Fruit fly (Drosophila melanogaster): Measurements from ENCODE around the gene CG4362.

CG4362 gene

dm6 chr3R:20263793-20264483 is 43.4 kb downstream of the CG4362 start (continued):
- peak; percentile 11 for TF ChIP-seq bigmax (GFP tag; optimal IDR thresholded peaks at IDR 0.05)
- TF ChIP-seq chn (GFP tag; optimal IDR thresholded peaks at IDR 0.05): no peak
- TF ChIP-seq row (GFP tag; IDR thresholded peaks at IDR 0.05): no peak
- no peak for TF ChIP-seq otp (GFP tag; IDR thresholded peaks at IDR 0.05)
- TF ChIP-seq B-H1 (GFP tag; IDR thresholded peaks at IDR 0.05): no peak
- TF ChIP-seq sug (tag; optimal IDR thresholded peaks at IDR 0.05): peak; percentile 23
- TF ChIP-seq tap (tag; optimal IDR thresholded peaks at IDR 0.05): peak; percentile 17
- no peak for TF ChIP-seq gcm2 (GFP tag; optimal IDR thresholded peaks at IDR 0.05)
- TF ChIP-seq MTF-1 (GFP tag; optimal IDR thresholded peaks at IDR 0.05; ENCODE audit: borderline replicate concordance): peak; percentile 68
- no peak for TF ChIP-seq CG18764 (GFP tag; optimal IDR thresholded peaks at IDR 0.05)
- no peak for TF ChIP-seq prd (optimal IDR thresholded peaks at IDR 0.05)
- TF ChIP-seq prd (GFP tag; IDR thresholded peaks at IDR 0.05): no peak
- TF ChIP-seq Hsf (GFP tag; optimal IDR thresholded peaks at IDR 0.05): no peak
- TF ChIP-seq Side (GFP tag; optimal IDR thresholded peaks at IDR 0.05): peak; percentile 19
- TF ChIP-seq slou (GFP tag; optimal IDR thresholded peaks at IDR 0.05): no peak
- TF ChIP-seq eyg (GFP tag; optimal IDR thresholded peaks at IDR 0.05): no peak
- peak; percentile 10 for TF ChIP-seq nerfin-1 (tag; optimal IDR thresholded peaks at IDR 0.05)
- TF ChIP-seq CG10267 (tag; optimal IDR thresholded peaks at IDR 0.05): no peak
- TF ChIP-seq Med (GFP tag): peak; percentile 79
- TF ChIP-seq salm (tag; optimal IDR thresholded peaks at IDR 0.05): peak; percentile 35
- no peak for TF ChIP-seq CG6272 (GFP tag; IDR thresholded peaks at IDR 0.05)
- peak; percentile 54; the same call in 1 of the 2 replicates for TF ChIP-seq crol (GFP tag; IDR thresholded peaks at IDR 0.05)
- TF ChIP-seq CG15696 (tag; optimal IDR thresholded peaks at IDR 0.05): peak; percentile 34
- TF ChIP-seq Neu2 (GFP tag; optimal IDR thresholded peaks at IDR 0.05; ENCODE audit: borderline replicate concordance): no peak
- TF ChIP-seq CG14710 (tag; optimal IDR thresholded peaks at IDR 0.05): no peak
- no peak for TF ChIP-seq gem (tag; optimal IDR thresholded peaks at IDR 0.05)
- TF ChIP-seq CG13424 (tag; optimal IDR thresholded peaks at IDR 0.05): no peak

dm6 chr3R:20262927-20263644 is 44.3 kb downstream of the CG4362 start:
- TF ChIP-seq CG3065 (GFP tag; optimal IDR thresholded peaks at IDR 0.05): no peak
- TF ChIP-seq CG15011 (GFP tag; optimal IDR thresholded peaks at IDR 0.05): no peak
- TF ChIP-seq MESR4 (GFP tag; optimal IDR thresholded peaks at IDR 0.05): no peak
- peak in 1 of 2 experiments; percentile 81 for TF ChIP-seq Pdp1 (GFP tag; optimal IDR thresholded peaks at IDR 0.05)
- no peak for TF ChIP-seq peb (GFP tag; IDR thresholded peaks at IDR 0.05)
- TF ChIP-seq ash1 (GFP tag; optimal IDR thresholded peaks at IDR 0.05): no peak
- peak; percentile 26 for TF ChIP-seq CG12391 (tag; optimal IDR thresholded peaks at IDR 0.05)
- no peak for TF ChIP-seq Dip3 (GFP tag; optimal IDR thresholded peaks at IDR 0.05)
- no peak for TF ChIP-seq CG8944 (GFP tag; optimal IDR thresholded peaks at IDR 0.05)
- no peak for TF ChIP-seq Doc2 (GFP tag; IDR thresholded peaks at IDR 0.05)
- TF ChIP-seq CG6654 (GFP tag; optimal IDR thresholded peaks at IDR 0.05): peak; percentile 19
- TF ChIP-seq sr (GFP tag; IDR thresholded peaks at IDR 0.05): 0 out of 3 replicates have a peak, but pooled peaks have one; percentile 21
- TF ChIP-seq scrt (GFP tag; optimal IDR thresholded peaks at IDR 0.05): no peak
- no peak for TF ChIP-seq CG4854 (GFP tag; optimal IDR thresholded peaks at IDR 0.05)
- 0 out of 2 replicates have a peak, but pooled peaks have one; percentile 24 for TF ChIP-seq vvl (GFP tag; IDR thresholded peaks at IDR 0.05)
- TF ChIP-seq MTF-1 (GFP tag; optimal IDR thresholded peaks at IDR 0.05; ENCODE audit: borderline replicate concordance): no peak
- TF ChIP-seq otp (GFP tag; IDR thresholded peaks at IDR 0.05): peak; percentile 60; the same call in 1 of the 3 replicates
- peak; percentile 75 for TF ChIP-seq CG12769 (tag; optimal IDR thresholded peaks at IDR 0.05)
- no peak for TF ChIP-seq Meics (GFP tag; optimal IDR thresholded peaks at IDR 0.05)
- no peak for TF ChIP-seq CG15601 (tag; optimal IDR thresholded peaks at IDR 0.05)
- peak; percentile 40 for TF ChIP-seq Oli (tag; optimal IDR thresholded peaks at IDR 0.05)
- no peak for TF ChIP-seq Trl (optimal IDR thresholded peaks at IDR 0.05)
- TF ChIP-seq Trl (GFP tag; optimal IDR thresholded peaks at IDR 0.05): no peak
- TF ChIP-seq Max (GFP tag; optimal IDR thresholded peaks at IDR 0.05): no peak
